Worm (Caenorhabditis elegans): Measurements from ENCODE around the gene dnc-2.

dnc-2 gene

ce11 chrIII:5943368-5944180 is 18.0 kb upstream of the dnc-2 start:
- TF ChIP-seq med-1 (GFP tag; optimal IDR thresholded peaks at IDR 0.05; ENCODE audit: insufficient read depth) (no peak), tab-1 (GFP tag; IDR thresholded peaks at IDR 0.05) (0 out of 2 replicates have a peak, but pooled peaks have one; percentile 20), T22C8.4 (GFP tag; IDR thresholded peaks at IDR 0.05) (0 out of 2 replicates have a peak, but pooled peaks have one; percentile 7)

ce11 chrIII:5942104-5942503 is 16.5 kb upstream of the dnc-2 start:
- TF ChIP-seq klf-2 (GFP tag; conservative IDR thresholded peaks at IDR 0.05), result no peak

ce11 chrIII:5940525-5940974 is 15.0 kb upstream of the dnc-2 start:
- no peak for TF ChIP-seq ref-1 (GFP tag; conservative IDR thresholded peaks at IDR 0.05)
- no peak for TF ChIP-seq cog-1 (tag; optimal IDR thresholded peaks at IDR 0.05)
- TF ChIP-seq med-1 (GFP tag; optimal IDR thresholded peaks at IDR 0.05; ENCODE audit: insufficient read depth), result no peak
- no peak for TF ChIP-seq klf-2 (GFP tag; conservative IDR thresholded peaks at IDR 0.05)
- no peak for TF ChIP-seq ztf-29 (GFP tag; IDR thresholded peaks at IDR 0.05)
- 0 out of 2 replicates have a peak, but pooled peaks have one; percentile 19 for TF ChIP-seq ztf-23 (GFP tag; IDR thresholded peaks at IDR 0.05)
- TF ChIP-seq T22C8.4 (GFP tag; IDR thresholded peaks at IDR 0.05), result peak; percentile 92
- TF ChIP-seq flt-1 (GFP tag; IDR thresholded peaks at IDR 0.05), result peak; percentile 68; the same call in 1 of the 2 replicates
- no peak for TF ChIP-seq tab-1 (GFP tag; IDR thresholded peaks at IDR 0.05)

ce11 chrIII:5939453-5940296 is 14.1 kb upstream of the dnc-2 start, which contains the start of gene ubq-1:
TSS of gene ubq-1 (plus strand) at chrIII:5940254.
- TF ChIP-seq ref-1 (GFP tag; conservative IDR thresholded peaks at IDR 0.05) (no peak), med-1 (GFP tag; optimal IDR thresholded peaks at IDR 0.05; ENCODE audit: insufficient read depth) (no peak), ztf-23 (GFP tag; IDR thresholded peaks at IDR 0.05) (no peak), klf-2 (GFP tag; conservative IDR thresholded peaks at IDR 0.05) (no peak), cog-1 (tag; optimal IDR thresholded peaks at IDR 0.05) (no peak), tab-1 (GFP tag; IDR thresholded peaks at IDR 0.05) (0 out of 2 replicates have a peak, but pooled peaks have one; percentile 61), flt-1 (GFP tag; IDR thresholded peaks at IDR 0.05) (peak; percentile 43; the same call in 1 of the 2 replicates), T22C8.4 (GFP tag; IDR thresholded peaks at IDR 0.05) (no peak)

ce11 chrIII:5938790-5939452 is 13.4 kb upstream of the dnc-2 start:
- TF ChIP-seq med-1 (GFP tag; optimal IDR thresholded peaks at IDR 0.05; ENCODE audit: insufficient read depth), result no peak
- TF ChIP-seq flt-1 (GFP tag; IDR thresholded peaks at IDR 0.05), result no peak
- TF ChIP-seq T22C8.4 (GFP tag; IDR thresholded peaks at IDR 0.05), result no peak
- no peak for TF ChIP-seq tab-1 (GFP tag; IDR thresholded peaks at IDR 0.05)
- no peak for TF ChIP-seq ztf-29 (GFP tag; IDR thresholded peaks at IDR 0.05)
- no peak for TF ChIP-seq ztf-23 (GFP tag; IDR thresholded peaks at IDR 0.05)
- no peak for TF ChIP-seq ref-1 (GFP tag; conservative IDR thresholded peaks at IDR 0.05)
- no peak for TF ChIP-seq cog-1 (tag; optimal IDR thresholded peaks at IDR 0.05)
- TF ChIP-seq klf-2 (GFP tag; conservative IDR thresholded peaks at IDR 0.05), result no peak

ce11 chrIII:5938013-5938412 is 12.5 kb upstream of the dnc-2 start:
- TF ChIP-seq tab-1 (GFP tag; IDR thresholded peaks at IDR 0.05) (no peak), ztf-23 (GFP tag; IDR thresholded peaks at IDR 0.05) (peak; percentile 11; the same call in 1 of the 2 replicates)

ce11 chrIII:5936992-5937391 is 11.4 kb upstream of the dnc-2 start, which contains the start of gene EGAP1.1:
TSS of gene EGAP1.1 (minus strand) at chrIII:5937220.
- TF ChIP-seq tab-1 (GFP tag; IDR thresholded peaks at IDR 0.05) (no peak), klf-2 (GFP tag; conservative IDR thresholded peaks at IDR 0.05) (no peak), ztf-23 (GFP tag; IDR thresholded peaks at IDR 0.05) (no peak), cog-1 (tag; optimal IDR thresholded peaks at IDR 0.05) (no peak), ref-1 (GFP tag; conservative IDR thresholded peaks at IDR 0.05) (no peak), med-1 (GFP tag; optimal IDR thresholded peaks at IDR 0.05; ENCODE audit: insufficient read depth) (no peak), T22C8.4 (GFP tag; IDR thresholded peaks at IDR 0.05) (no peak), ztf-29 (GFP tag; IDR thresholded peaks at IDR 0.05) (no peak), flt-1 (GFP tag; IDR thresholded peaks at IDR 0.05) (no peak)

ce11 chrIII:5934138-5934658 is 8.6 kb upstream of the dnc-2 start:
- TF ChIP-seq T22C8.4 (GFP tag; IDR thresholded peaks at IDR 0.05) (no peak), ztf-29 (GFP tag; IDR thresholded peaks at IDR 0.05) (no peak), ref-1 (GFP tag; conservative IDR thresholded peaks at IDR 0.05) (no peak), klf-2 (GFP tag; conservative IDR thresholded peaks at IDR 0.05) (no peak), ztf-23 (GFP tag; IDR thresholded peaks at IDR 0.05) (no peak), tab-1 (GFP tag; IDR thresholded peaks at IDR 0.05) (no peak), cog-1 (tag; optimal IDR thresholded peaks at IDR 0.05) (no peak), flt-1 (GFP tag; IDR thresholded peaks at IDR 0.05) (no peak), med-1 (GFP tag; optimal IDR thresholded peaks at IDR 0.05; ENCODE audit: insufficient read depth) (no peak)

- TF ChIP-seq med-1 (GFP tag; optimal IDR thresholded peaks at IDR 0.05; ENCODE audit: insufficient read depth) (no peak), tab-1 (GFP tag; IDR thresholded peaks at IDR 0.05) (no peak)
Measured at ce11 chrIII:5932853-5933252, 7.3 kb upstream of the dnc-2 start, which contains the start of gene zmp-1. TSS of gene zmp-1 (minus strand) at chrIII:5932953.

Measured in whole organism, midembryonic.